Fruit fly (Drosophila melanogaster) whole organism, embryonic: Measurements from ENCODE around the gene eIF4E6.

Source experiments
- Asciz ChIP-seq: fragments of 200-800 bp; sonication (Bioruptor generic); optimal IDR thresholded peaks from 2 replicates; lab custom pipeline; 2017; ENCODE audit warnings: missing biosample characterization, mild to moderate bottlenecking, missing genetic modification characterization, missing genetic modification reagents
- Atf6 ChIP-seq: fragments of 200-800 bp; sonication (Bioruptor generic); IDR thresholded peaks from 2 replicates; pipeline ENCODE4 v1.3.6; 2022; ENCODE audit warnings: missing biosample characterization, missing genetic modification characterization
- BEAF-32 ChIP-seq: fragments of 200-800 bp; sonication (Bioruptor generic); optimal IDR thresholded peaks from 3 replicates; lab custom pipeline; 2017; ENCODE audit warnings: missing biosample characterization, missing genetic modification characterization, mild to moderate bottlenecking, moderate library complexity, missing genetic modification reagents
- CG11398 ChIP-seq: fragments of 200-800 bp; sonication (Bioruptor generic); optimal IDR thresholded peaks from 2 replicates; lab custom pipeline; 2016; ENCODE audit warnings: missing biosample characterization, missing genetic modification characterization
- CG11560 ChIP-seq: fragments of 200-800 bp; sonication (Bioruptor generic); IDR thresholded peaks from 3 replicates; pipeline ENCODE4 v1.3.6; 2022; ENCODE audit warnings: missing biosample characterization, missing genetic modification characterization
- CG12071 ChIP-seq: fragments of 200-800 bp; sonication (Bioruptor generic); optimal IDR thresholded peaks from 3 replicates; lab custom pipeline; 2018; ENCODE audit warnings: missing biosample characterization, mild to moderate bottlenecking, missing genetic modification characterization
- CG1233 ChIP-seq: fragments of 200-800 bp; sonication (Bioruptor generic); optimal IDR thresholded peaks from 4 replicates; lab custom pipeline; 2018; ENCODE audit warnings: missing biosample characterization, mild to moderate bottlenecking, missing genetic modification characterization
- CG13123 ChIP-seq: fragments of 200-800 bp; sonication (Bioruptor generic); optimal IDR thresholded peaks from 2 replicates; lab custom pipeline; 2016; ENCODE audit warnings: missing biosample characterization, missing genetic modification characterization
- CG13775 ChIP-seq: fragments of 200-800 bp; sonication (Bioruptor generic); optimal IDR thresholded peaks from 3 replicates; lab custom pipeline; 2017; ENCODE audit warnings: missing biosample characterization, mild to moderate bottlenecking, missing genetic modification characterization
- CG14014 ChIP-seq: fragments of 200-800 bp; sonication (Bioruptor generic); IDR thresholded peaks from 2 replicates; pipeline ENCODE4 v1.3.6; 2022; ENCODE audit warnings: missing biosample characterization, missing genetic modification characterization
- CG15601 ChIP-seq: fragments of 200-800 bp; sonication (Bioruptor generic); optimal IDR thresholded peaks from 3 replicates; lab custom pipeline; 2019; ENCODE audit warnings: missing biosample characterization, mild to moderate bottlenecking, missing genetic modification characterization, moderate library complexity
- CG18599 ChIP-seq: fragments of 200-800 bp; sonication (Bioruptor generic); optimal IDR thresholded peaks from 3 replicates; lab custom pipeline; 2017; ENCODE audit warnings: missing biosample characterization, missing genetic modification characterization, mild to moderate bottlenecking, moderate library complexity, missing genetic modification reagents
- CG18764 ChIP-seq: fragments of 200-800 bp; sonication (Bioruptor generic); optimal IDR thresholded peaks from 3 replicates; lab custom pipeline; 2016; ENCODE audit warnings: missing biosample characterization, missing genetic modification characterization
- CG2199 ChIP-seq: fragments of 200-800 bp; sonication (Bioruptor generic); IDR thresholded peaks from 3 replicates; pipeline ENCODE4 v1.3.6; 2022; ENCODE audit warnings: missing biosample characterization, missing genetic modification characterization
- CG30020 ChIP-seq: fragments of 200-800 bp; optimal IDR thresholded peaks from 2 replicates; lab custom pipeline; 2019; ENCODE audit warnings: missing biosample characterization, mild to moderate bottlenecking, missing genetic modification characterization, moderate library complexity
- CG32772 ChIP-seq: fragments of 200-800 bp; sonication (Bioruptor generic); IDR thresholded peaks from 2 replicates; pipeline ENCODE4 v1.3.6; 2022; ENCODE audit warnings: missing biosample characterization, missing genetic modification characterization
- CG34376 ChIP-seq: fragments of 200-800 bp; sonication (Bioruptor generic); optimal IDR thresholded peaks from 2 replicates; lab custom pipeline; 2018; ENCODE audit warnings: missing biosample characterization, mild to moderate bottlenecking, missing genetic modification characterization
- CG42726 ChIP-seq: fragments of 200-800 bp; sonication (Bioruptor generic); IDR thresholded peaks from 2 replicates; pipeline ENCODE4 v1.3.6; 2022; ENCODE audit warnings: missing biosample characterization, missing genetic modification characterization; ENCODE audit not compliant: partially characterized antibody
- CG4424 ChIP-seq: fragments of 200-800 bp; sonication (Bioruptor generic); optimal IDR thresholded peaks from 3 replicates; lab custom pipeline; 2016; ENCODE audit warnings: missing biosample characterization, missing genetic modification characterization
- CG4730 ChIP-seq: fragments of 200-800 bp; sonication (Bioruptor generic); IDR thresholded peaks from 2 replicates; pipeline ENCODE4 v1.3.6; 2022; ENCODE audit warnings: missing biosample characterization, missing genetic modification characterization
- CG6813 ChIP-seq: fragments of 200-800 bp; sonication (Bioruptor generic); optimal IDR thresholded peaks from 2 replicates; lab custom pipeline; 2017; ENCODE audit warnings: missing biosample characterization, missing genetic modification characterization, mild to moderate bottlenecking, moderate library complexity, missing genetic modification reagents
- CG6854 ChIP-seq: fragments of 200-800 bp; sonication (Bioruptor generic); optimal IDR thresholded peaks from 3 replicates; lab custom pipeline; 2017; ENCODE audit warnings: missing biosample characterization, mild to moderate bottlenecking, missing genetic modification characterization
- CHES-1-like ChIP-seq: fragments of 200-800 bp; sonication (Bioruptor generic); optimal IDR thresholded peaks from 2 replicates; lab custom pipeline; 2016; ENCODE audit warnings: missing biosample characterization, missing genetic modification characterization
- Dll ChIP-seq: fragments of 200-800 bp; sonication (Bioruptor generic); IDR thresholded peaks from 4 replicates; pipeline ENCODE4 v1.3.6; 2022; ENCODE audit warnings: missing biosample characterization, missing genetic modification characterization; ENCODE audit not compliant: partially characterized antibody
- Fer1 ChIP-seq: fragments of 200-800 bp; sonication (Bioruptor generic); optimal IDR thresholded peaks from 2 replicates; lab custom pipeline; 2017; ENCODE audit warnings: missing biosample characterization, mild to moderate bottlenecking, missing genetic modification characterization
- GATAe ChIP-seq: fragments of 200-800 bp; sonication (Bioruptor generic); conservative IDR thresholded peaks from 2 replicates; pipeline ENCODE4 v1.3.6; 2022; ENCODE audit warnings: missing biosample characterization, missing genetic modification characterization
- Hr3 ChIP-seq: fragments of 200-800 bp; sonication (Bioruptor generic); optimal IDR thresholded peaks from 3 replicates; lab custom pipeline; 2016; ENCODE audit warnings: missing biosample characterization, missing genetic modification characterization
- Hr39 ChIP-seq: fragments of >200 bp; optimal IDR thresholded peaks from 2 replicates; lab custom pipeline; 2017
- Hr51 ChIP-seq, 2 experiments: fragments of 200-800 bp; sonication (Bioruptor generic); optimal IDR thresholded peaks; 2 replicates in 1 of 2; 3 replicates in 1 of 2; lab custom pipeline; 2016 to 2018; ENCODE audit warnings: missing biosample characterization in 2 of 2, missing genetic modification characterization in 2 of 2, mild to moderate bottlenecking in 1 of 2, moderate library complexity in 1 of 2
- Max ChIP-seq: fragments of 200-800 bp; sonication (Bioruptor generic); optimal IDR thresholded peaks from 2 replicates; lab custom pipeline; 2016; ENCODE audit warnings: missing biosample characterization, mild to moderate bottlenecking, missing genetic modification characterization
- Sox102F ChIP-seq: fragments of 200-800 bp; sonication (Bioruptor generic); optimal IDR thresholded peaks from 2 replicates; lab custom pipeline; 2018; ENCODE audit warnings: missing biosample characterization, mild to moderate bottlenecking, missing genetic modification characterization, moderate library complexity
- Xrp1 ChIP-seq: fragments of 200-800 bp; sonication (Bioruptor generic); IDR thresholded peaks from 2 replicates; pipeline ENCODE4 v1.3.6; 2022; ENCODE audit warnings: missing biosample characterization, missing genetic modification characterization
- amos ChIP-seq: fragments of 200-800 bp; sonication (Bioruptor generic); IDR thresholded peaks from 2 replicates; pipeline ENCODE4 v1.3.6; 2022; ENCODE audit warnings: missing biosample characterization, missing genetic modification characterization; ENCODE audit not compliant: partially characterized antibody
- bab2 ChIP-seq: fragments of 200-800 bp; sonication (Bioruptor generic); optimal IDR thresholded peaks from 2 replicates; lab custom pipeline; 2016; ENCODE audit warnings: missing biosample characterization, missing genetic modification characterization
- ci ChIP-seq: fragments of 200-800 bp; sonication (Bioruptor generic); IDR thresholded peaks from 3 replicates; pipeline ENCODE4 v1.3.6; 2022; ENCODE audit warnings: missing biosample characterization, missing genetic modification characterization
- crol ChIP-seq: fragments of 200-800 bp; sonication (Bioruptor generic); IDR thresholded peaks from 2 replicates; pipeline ENCODE4 v1.3.6; 2022; ENCODE audit warnings: missing biosample characterization, missing genetic modification characterization
- cwo ChIP-seq: fragments of 200-800 bp; sonication (Bioruptor generic); optimal IDR thresholded peaks from 3 replicates; lab custom pipeline; 2017; ENCODE audit warnings: missing biosample characterization, missing genetic modification characterization, mild to moderate bottlenecking, moderate library complexity, missing genetic modification reagents
- esg ChIP-seq: fragments of 200-800 bp; sonication (Bioruptor generic); conservative IDR thresholded peaks from 2 replicates; pipeline ENCODE4 v1.3.6; 2022; ENCODE audit warnings: missing biosample characterization, missing genetic modification characterization
- exex ChIP-seq: fragments of 200-800 bp; sonication (Bioruptor generic); optimal IDR thresholded peaks from 4 replicates; lab custom pipeline; 2018; ENCODE audit warnings: missing biosample characterization, mild to moderate bottlenecking, missing genetic modification characterization, moderate library complexity
- fd3F ChIP-seq: fragments of 200-800 bp; sonication (Bioruptor generic); optimal IDR thresholded peaks from 2 replicates; lab custom pipeline; 2018; ENCODE audit warnings: missing biosample characterization, mild to moderate bottlenecking, missing genetic modification characterization, moderate library complexity
- gce ChIP-seq: fragments of 200-800 bp; sonication (Bioruptor generic); IDR thresholded peaks from 3 replicates; pipeline ENCODE4 v1.3.6; 2022; ENCODE audit warnings: missing biosample characterization, missing genetic modification characterization
- hkb ChIP-seq, 2 experiments: fragments of 200-800 bp in 1 of 2; fragments of >200 bp in 1 of 2; sonication (Bioruptor generic) in 1 of 2; IDR thresholded peaks in 1 of 2; optimal IDR thresholded peaks in 1 of 2; 2 replicates each; pipeline versions ENCODE4 v1.3.6 to Lab custom; 2017 to 2022; ENCODE audit warnings: missing biosample characterization in 1 of 2, missing genetic modification characterization in 1 of 2
- insv ChIP-seq, 2 experiments: fragments of 200-800 bp; sonication (Bioruptor generic); optimal IDR thresholded peaks; 3 replicates each; lab custom pipeline; 2016 to 2018; ENCODE audit warnings: missing biosample characterization in 2 of 2, missing genetic modification characterization in 2 of 2
- jing ChIP-seq: fragments of 200-800 bp; sonication (Bioruptor generic); optimal IDR thresholded peaks from 2 replicates; lab custom pipeline; 2018; ENCODE audit warnings: missing biosample characterization, mild to moderate bottlenecking, missing genetic modification characterization
- phol ChIP-seq: fragments of 200-800 bp; sonication (Bioruptor generic); optimal IDR thresholded peaks from 3 replicates; lab custom pipeline; 2018; ENCODE audit warnings: missing biosample characterization, mild to moderate bottlenecking, missing genetic modification characterization, moderate library complexity
- pnt ChIP-seq: fragments of 200-800 bp; sonication (Bioruptor generic); optimal IDR thresholded peaks from 3 replicates; lab custom pipeline; 2016; ENCODE audit warnings: missing biosample characterization, missing genetic modification characterization
- rib ChIP-seq: fragments of 200-800 bp; sonication (Bioruptor generic); IDR thresholded peaks from 2 replicates; pipeline ENCODE4 v1.3.6; 2022; ENCODE audit warnings: missing biosample characterization, missing genetic modification characterization
- so ChIP-seq: fragments of 200-800 bp; sonication (Bioruptor generic); IDR thresholded peaks from 3 replicates; pipeline ENCODE4 v1.3.6; 2022; ENCODE audit warnings: missing biosample characterization, missing genetic modification characterization
- tgo ChIP-seq: fragments of 200-800 bp; sonication (Bioruptor generic); IDR thresholded peaks from 3 replicates; pipeline ENCODE4 v1.3.6; 2022; ENCODE audit warnings: missing biosample characterization, missing genetic modification characterization
- wor ChIP-seq: fragments of 200-800 bp; sonication (Bioruptor generic); IDR thresholded peaks from 2 replicates; pipeline ENCODE4 v1.3.6; 2022; ENCODE audit warnings: missing biosample characterization, missing genetic modification characterization

The eIF4E6 gene

dm6 chr3R:29066285-29066684, 39.3 kb upstream of the eIF4E6 start:
- TF ChIP-seq CG11560 (tag; lab: Robert Waterston, UW) (no peak), jing (GFP tag; lab: Kevin White, UChicago) (no peak), CG42726 (no peak), Hr51 (GFP tag; optimal IDR thresholded peaks at IDR 0.05; lab: Kevin White, UChicago) (no peak), gce (GFP tag; lab: Robert Waterston, UW) (0 out of 3 replicates have a peak, but pooled peaks have one; percentile 23), exex (peak; percentile 24), Fer1 (GFP tag; lab: Kevin White, UChicago) (peak; percentile 43), Asciz (GFP tag; lab: Kevin White, UChicago) (peak; percentile 24), Max (GFP tag; lab: Kevin White, UChicago) (no peak), CHES-1-like (no peak), CG15601 (tag; lab: Kevin White, UChicago) (peak; percentile 13), CG18764 (GFP tag; lab: Kevin White, UChicago) (no peak), pnt (GFP tag; lab: Kevin White, UChicago) (no peak), esg (GFP tag; lab: Robert Waterston, UW) (no peak), GATAe (GFP tag; lab: Robert Waterston, UW) (no peak), phol (no peak), CG4424 (GFP tag; lab: Kevin White, UChicago) (no peak), insv (GFP tag; optimal IDR thresholded peaks at IDR 0.05; lab: Kevin White, UChicago) (peak in 1 of 2 experiments; percentile 2), CG14014 (0 out of 2 replicates have a peak, but pooled peaks have one; percentile 14), Atf6 (GFP tag; lab: Robert Waterston, UW) (peak; percentile 17; the same call in 1 of the 2 replicates), hkb (optimal IDR thresholded peaks at IDR 0.05; lab: Kevin White, UChicago) (no peak), hkb (GFP tag; IDR thresholded peaks at IDR 0.05; lab: Robert Waterston, UW) (0 out of 2 replicates have a peak, but pooled peaks have one; percentile 23), Dll (GFP tag; lab: Robert Waterston, UW) (no peak), CG13775 (GFP tag; lab: Kevin White, UChicago) (no peak), Sox102F (GFP tag; lab: Kevin White, UChicago) (no peak), CG32772 (no peak), CG2199 (GFP tag; lab: Robert Waterston, UW) (0 out of 3 replicates have a peak, but pooled peaks have one; percentile 14), CG18599 (GFP tag; lab: Kevin White, UChicago) (peak; percentile 36), Xrp1 (GFP tag; lab: Robert Waterston, UW) (0 out of 2 replicates have a peak, but pooled peaks have one; percentile 8), ci (GFP tag; lab: Robert Waterston, UW) (peak; percentile 21; the same call in 1 of the 3 replicates), CG4730 (GFP tag; lab: Robert Waterston, UW) (no peak), cwo (GFP tag; lab: Kevin White, UChicago) (peak; percentile 6), CG6854 (GFP tag; lab: Kevin White, UChicago) (peak; percentile 15), Hr3 (no peak), CG11398 (no peak), CG34376 (GFP tag; lab: Kevin White, UChicago) (peak; percentile 4), crol (GFP tag; lab: Robert Waterston, UW) (no peak), CG13123 (GFP tag; lab: Kevin White, UChicago) (no peak), CG12071 (GFP tag; lab: Kevin White, UChicago) (peak; percentile 47), Hr39 (lab: Kevin White, UChicago) (no peak), CG30020 (tag; lab: Kevin White, UChicago) (no peak), CG1233 (GFP tag; lab: Kevin White, UChicago) (peak; percentile 27), BEAF-32 (GFP tag; lab: Kevin White, UChicago) (peak; percentile 10), rib (no peak), amos (GFP tag; lab: Robert Waterston, UW) (no peak), tgo (GFP tag; lab: Robert Waterston, UW) (no peak), wor (GFP tag; lab: Robert Waterston, UW) (no peak), so (peak; percentile 47; the same call in 1 of the 3 replicates), fd3F (GFP tag; lab: Kevin White, UChicago) (no peak), bab2 (GFP tag; lab: Kevin White, UChicago) (no peak), CG6813 (GFP tag; lab: Kevin White, UChicago) (peak; percentile 32)
